Worm (Caenorhabditis elegans) whole organism, late embryonic: ENCODE measurements around the gene fbxb-97.

ENCODE experiments used
- C38D4.7 ChIP-seq: fragments of 200-800 bp; sonication (Bioruptor generic); optimal IDR thresholded peaks from 2 replicates; lab custom pipeline; 2018; ENCODE audit warnings: mild to moderate bottlenecking, missing genetic modification characterization, moderate library complexity, missing compliant biosample characterization
- ceh-22 ChIP-seq: sonication (generic microtip); optimal IDR thresholded peaks from 2 replicates; lab custom pipeline; 2017; ENCODE audit warnings: missing biosample characterization, missing genetic modification characterization
- ceh-34 ChIP-seq: sonication (generic microtip); optimal IDR thresholded peaks from 2 replicates; lab custom pipeline; 2016; ENCODE audit warnings: mild to moderate bottlenecking, missing genetic modification characterization, missing compliant biosample characterization
- dmd-4 ChIP-seq: sonication (generic microtip); optimal IDR thresholded peaks from 2 replicates; lab custom pipeline; 2016; ENCODE audit warnings: borderline replicate concordance, missing genetic modification characterization, missing compliant biosample characterization
- elt-2 ChIP-seq: sonication (generic microtip); optimal IDR thresholded peaks from 2 replicates; lab custom pipeline; 2016; ENCODE audit warnings: missing genetic modification reagents, missing genetic modification characterization, missing compliant biosample characterization
- elt-4 ChIP-seq: sonication (generic microtip); optimal IDR thresholded peaks from 2 replicates; lab custom pipeline; 2016; ENCODE audit warnings: missing genetic modification characterization, missing compliant biosample characterization
- nhr-232 ChIP-seq: sonication (generic microtip); optimal IDR thresholded peaks from 2 replicates; lab custom pipeline; 2016; ENCODE audit warnings: missing genetic modification characterization, missing compliant biosample characterization
- pha-4 ChIP-seq: fragments of 150-350 bp; optimal IDR thresholded peaks from 2 replicates; lab custom pipeline; 2018; ENCODE audit warnings: missing biosample characterization, missing genetic modification reagents, missing genetic modification characterization
- sox-2 ChIP-seq: fragments of 200-800 bp; sonication (Bioruptor generic); IDR thresholded peaks from 2 replicates; pipeline ENCODE4 v1.3.6; 2022; ENCODE audit warnings: missing genetic modification reagents, missing genetic modification characterization, missing compliant biosample characterization
- sox-4 ChIP-seq: sonication (generic microtip); optimal IDR thresholded peaks from 2 replicates; lab custom pipeline; 2017; ENCODE audit warnings: mild to moderate bottlenecking, missing genetic modification characterization, inconsistent platforms, missing compliant biosample characterization

- TF ChIP-seq sox-2 (GFP tag; lab: Robert Waterston, UW) (no peak), dmd-4 (no peak), sox-4 (tag; lab: Kevin White, UChicago) (no peak), nhr-232 (tag; lab: Kevin White, UChicago) (no peak), pha-4 (tag; lab: Kevin White, UChicago) (no peak), ceh-34 (no peak), ceh-22 (tag; lab: Kevin White, UChicago) (no peak), C38D4.7 (GFP tag; lab: Kevin White, UChicago) (no peak), elt-4 (no peak), elt-2 (tag; lab: Kevin White, UChicago) (no peak)
Measured at ce11 chrII:1884635-1885034, 36.7 kb upstream of the fbxb-97 start, which contains the start of gene math-6.
